Worm (Caenorhabditis elegans): Measurements from ENCODE around the gene ZK813.1.
A peak's percentile ranks its signal among the peaks of the same experiment; 100 is the strongest.

Gene ZK813.1

DNA sequence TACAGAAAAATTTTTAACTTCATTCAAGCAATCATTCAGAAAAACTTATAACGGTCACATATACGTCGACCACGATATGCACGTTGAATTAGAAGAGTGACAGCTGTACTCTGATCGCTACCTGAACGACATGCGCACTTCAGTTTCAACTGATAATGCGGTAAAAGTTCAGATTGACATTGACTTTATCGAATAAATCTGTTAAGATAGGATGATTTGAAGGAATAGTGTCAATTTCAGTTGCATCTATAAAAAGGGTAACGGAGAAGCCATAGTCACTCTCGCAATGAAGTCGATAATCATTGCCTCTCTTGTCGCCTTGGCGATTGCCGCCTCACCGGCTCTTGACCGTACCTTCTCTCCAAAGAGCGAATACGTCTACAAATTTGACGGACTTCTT is 42.9 kb upstream of the ZK813.1 start, which contains the start of gene vit-5:
vit-5 (plus strand) TSS at position 277 of the 400 bp plus-strand sequence.
- TF ChIP-seq madf-2 (tag; optimal IDR thresholded peaks at IDR 0.05) (no peak), npax-4 (tag; optimal IDR thresholded peaks at IDR 0.05) (no peak), lim-6 (tag; optimal IDR thresholded peaks at IDR 0.05) (no peak), ceh-31 (tag; optimal IDR thresholded peaks at IDR 0.05) (no peak), fkh-6 (tag; optimal IDR thresholded peaks at IDR 0.05) (no peak), odd-2 (tag; optimal IDR thresholded peaks at IDR 0.05) (no peak)

DNA sequence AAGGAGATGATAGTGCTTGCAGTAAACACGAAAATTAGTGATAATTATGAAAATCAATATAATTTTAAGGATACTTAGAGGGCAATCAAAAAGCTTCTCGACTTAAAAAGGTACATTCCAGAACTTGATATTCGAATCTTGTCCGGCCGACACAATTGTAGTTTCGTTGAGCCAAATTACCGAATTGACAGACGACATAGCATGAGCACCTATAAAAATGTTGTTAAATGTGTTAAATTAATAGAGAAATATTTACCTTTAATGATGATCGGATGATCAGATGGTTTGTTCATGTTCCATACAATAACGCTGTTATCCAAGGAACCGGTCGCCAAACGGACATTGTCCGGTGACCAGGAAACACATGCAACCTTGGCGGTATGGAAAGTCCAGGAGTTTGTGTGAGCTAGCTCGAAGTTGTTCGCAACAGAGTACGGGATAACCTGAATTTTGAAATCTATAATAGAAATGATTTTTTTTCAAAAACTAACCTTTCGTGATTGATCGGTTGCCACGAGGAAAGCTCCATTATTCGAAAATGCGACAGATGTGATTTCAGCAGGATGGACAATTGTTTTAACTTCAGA is 37.3 kb upstream of the ZK813.1 start:
- TF ChIP-seq pha-4 (tag; optimal IDR thresholded peaks at IDR 0.05), result no peak
- no peak for TF ChIP-seq dve-1 (tag; optimal IDR thresholded peaks at IDR 0.05)
- no peak for TF ChIP-seq nfya-1 (tag; optimal IDR thresholded peaks at IDR 0.05)
- TF ChIP-seq elt-2 (tag; optimal IDR thresholded peaks at IDR 0.05), result no peak
- no peak for TF ChIP-seq hlh-6 (tag; optimal IDR thresholded peaks at IDR 0.05)
- no peak for TF ChIP-seq unc-55 (GFP tag; optimal IDR thresholded peaks at IDR 0.05)
- TF ChIP-seq che-1 (tag; optimal IDR thresholded peaks at IDR 0.05), result no peak
- no peak for TF ChIP-seq ceh-19 (GFP tag; optimal IDR thresholded peaks at IDR 0.05)

DNA sequence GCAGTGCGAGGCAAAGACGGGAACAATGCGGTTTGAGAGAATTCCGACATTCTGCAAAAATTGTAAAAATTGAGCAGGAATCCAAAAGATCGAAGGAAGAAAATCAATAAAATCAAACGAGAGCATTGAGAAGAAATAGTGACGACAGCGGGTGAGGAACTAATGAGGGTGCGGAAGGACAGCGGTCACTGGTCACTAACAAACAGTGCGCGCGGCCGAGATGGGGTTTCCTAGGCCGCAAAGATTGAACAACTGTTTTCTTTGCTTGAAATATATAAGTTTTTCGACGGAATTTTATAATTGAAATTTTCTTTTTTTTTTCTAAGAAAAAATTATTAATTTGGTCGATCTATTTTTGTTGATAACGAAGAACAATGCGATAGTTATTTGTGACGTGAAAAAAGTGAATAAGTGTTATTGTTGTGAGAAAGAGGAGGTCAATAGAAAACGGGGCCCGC is 34.5 kb upstream of the ZK813.1 start, which contains the start of gene unc-78:
unc-78 (minus strand) TSS at position 51 of the 458 bp plus-strand sequence.
- no peak for TF ChIP-seq syd-9 (tag; optimal IDR thresholded peaks at IDR 0.05)
- peak; percentile 6 for TF ChIP-seq ceh-31 (tag; optimal IDR thresholded peaks at IDR 0.05)
- TF ChIP-seq ceh-9 (tag; optimal IDR thresholded peaks at IDR 0.05), result no peak
- peak; percentile 13 for TF ChIP-seq C08G9.2 (tag; optimal IDR thresholded peaks at IDR 0.05)
- TF ChIP-seq tbx-2 (tag; optimal IDR thresholded peaks at IDR 0.05), result peak; percentile 25
- TF ChIP-seq ceh-2 (tag; optimal IDR thresholded peaks at IDR 0.05), result peak; percentile 16

DNA sequence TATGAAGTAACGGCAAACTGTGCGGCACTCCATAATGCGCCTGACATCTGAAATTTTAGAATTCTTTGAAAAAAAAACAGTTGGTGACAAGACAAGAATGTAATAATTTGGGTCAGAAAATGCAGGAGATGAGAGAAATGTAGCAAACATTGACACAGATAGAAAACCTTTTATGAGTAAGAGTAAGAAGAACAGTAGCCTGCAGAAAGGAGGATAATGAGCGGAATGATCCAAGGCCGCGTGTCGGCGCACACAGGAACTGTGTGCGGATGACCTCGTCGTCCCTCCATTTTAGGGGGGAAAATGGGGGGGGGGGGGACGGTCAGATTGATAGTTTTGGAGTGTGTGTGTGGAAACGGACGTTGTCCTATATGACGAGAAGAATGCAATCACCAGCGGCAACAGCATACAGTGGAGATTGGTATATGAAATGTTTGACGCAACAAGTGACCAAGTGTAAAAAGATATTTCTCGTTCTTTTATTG is 31.4 kb upstream of the ZK813.1 start, which contains the start of gene dhs-27:
dhs-27 (minus strand) TSS at position 51 of the 485 bp plus-strand sequence.
- no peak for TF ChIP-seq pha-2 (tag; optimal IDR thresholded peaks at IDR 0.05)
- no peak for TF ChIP-seq ceh-14 (tag; optimal IDR thresholded peaks at IDR 0.05)
- TF ChIP-seq hlh-13 (GFP tag; optimal IDR thresholded peaks at IDR 0.05), result no peak
- no peak for TF ChIP-seq K02D7.2 (tag; optimal IDR thresholded peaks at IDR 0.05)
- TF ChIP-seq madf-2 (tag; optimal IDR thresholded peaks at IDR 0.05), result no peak
- TF ChIP-seq nfya-1 (tag; optimal IDR thresholded peaks at IDR 0.05), result no peak
- no peak for TF ChIP-seq ceh-45 (GFP tag; IDR thresholded peaks at IDR 0.05)
- no peak for TF ChIP-seq zip-5 (tag; optimal IDR thresholded peaks at IDR 0.05)
- TF ChIP-seq ahr-1 (tag; optimal IDR thresholded peaks at IDR 0.05), result no peak
- TF ChIP-seq pag-3 (tag; optimal IDR thresholded peaks at IDR 0.05; ENCODE audit: borderline replicate concordance), result no peak
- no peak for TF ChIP-seq ttx-3 (tag; optimal IDR thresholded peaks at IDR 0.05)
- TF ChIP-seq fax-1 (tag; optimal IDR thresholded peaks at IDR 0.05), result no peak
- TF ChIP-seq dmd-4 (tag; optimal IDR thresholded peaks at IDR 0.05; ENCODE audit: borderline replicate concordance), result no peak

DNA sequence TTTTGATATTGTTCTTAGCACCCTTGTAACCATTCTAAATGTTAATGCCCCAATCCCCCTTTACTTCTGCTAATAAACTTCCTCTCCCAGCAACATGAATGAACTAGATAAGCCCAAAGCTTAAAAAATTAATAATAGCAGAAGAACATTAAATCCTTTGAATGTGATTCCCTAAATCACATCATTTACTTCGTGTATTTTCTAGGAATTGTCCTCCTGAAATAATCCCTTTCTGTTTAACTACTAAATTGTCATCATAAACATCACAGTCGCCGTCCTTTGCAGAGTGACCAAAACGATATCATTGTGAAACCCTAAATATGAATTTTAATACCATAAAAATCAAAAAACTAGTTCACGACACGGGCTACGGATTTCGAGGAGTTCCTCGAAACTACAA is 30.0 kb upstream of the ZK813.1 start:
- no peak for TF ChIP-seq gmeb-2 (tag; optimal IDR thresholded peaks at IDR 0.05)
- no peak for TF ChIP-seq unc-42 (tag; optimal IDR thresholded peaks at IDR 0.05)
- no peak for TF ChIP-seq F13H6.1 (tag; optimal IDR thresholded peaks at IDR 0.05)
- TF ChIP-seq ceh-22 (tag; optimal IDR thresholded peaks at IDR 0.05), result no peak
- no peak for TF ChIP-seq fax-1 (tag; optimal IDR thresholded peaks at IDR 0.05)
- no peak for TF ChIP-seq pat-9 (tag; optimal IDR thresholded peaks at IDR 0.05)
- no peak for TF ChIP-seq elt-4 (tag; optimal IDR thresholded peaks at IDR 0.05)
- no peak for TF ChIP-seq lim-6 (tag; optimal IDR thresholded peaks at IDR 0.05)
- TF ChIP-seq unc-55 (GFP tag; optimal IDR thresholded peaks at IDR 0.05), result no peak
- no peak for TF ChIP-seq sdc-2 (tag; optimal IDR thresholded peaks at IDR 0.05)
- TF ChIP-seq T23F11.4 (GFP tag; optimal IDR thresholded peaks at IDR 0.05), result no peak

Measured in whole organism, late embryonic.